Worm (Caenorhabditis elegans) whole organism, L2 larva: ENCODE results near the gene lgc-24.

Experiments used
- lin-39 ChIP-seq: fragments of 150-350 bp; optimal IDR thresholded peaks from 2 replicates; lab custom pipeline; 2014; ENCODE audit warnings: missing biosample characterization, missing genetic modification reagents, missing genetic modification characterization
- lsy-2 ChIP-seq, 2 experiments: fragments of 150-350 bp in 1 of 2; sonication (generic microtip) in 1 of 2; optimal IDR thresholded peaks; 2 replicates each; lab custom pipeline; 2014 to 2017; ENCODE audit warnings: missing biosample characterization in 2 of 2, missing genetic modification characterization in 2 of 2
- nhr-11 ChIP-seq: fragments of 150-350 bp; optimal IDR thresholded peaks from 2 replicates; lab custom pipeline; 2014; ENCODE audit warnings: missing biosample characterization, missing genetic modification characterization

ce11 chrX:12108517-12109216, 40.3 kb downstream of the lgc-24 start, which contains the start of the genes W03G11.2 and lgc-13:
- TF ChIP-seq lsy-2 (tag; optimal IDR thresholded peaks at IDR 0.05; lab: Kevin White, UChicago) (no peak), nhr-11 (tag; lab: Kevin White, UChicago) (no peak), lin-39 (tag; lab: Kevin White, UChicago) (no peak)
